Worm (Caenorhabditis elegans) whole organism, mixed stage, embryonic: ENCODE data around the gene F49E8.6.
"Not testable (repeated sequence)": the region's sequence is repeated elsewhere in the genome, so short reads cannot be mapped to it uniquely, and the experiment has no call there.

Experiments
- blmp-1 ChIP-seq: fragments of 150-350 bp; optimal IDR thresholded peaks from 2 replicates; lab custom pipeline; 2014; ENCODE audit warnings: missing biosample characterization, missing genetic modification characterization
- ceh-43 ChIP-seq: fragments of 200-800 bp; sonication (Bioruptor generic); optimal IDR thresholded peaks from 2 replicates; lab custom pipeline; 2018; ENCODE audit warnings: mild to moderate bottlenecking, missing genetic modification characterization, moderate library complexity, missing compliant biosample characterization
- elt-1 ChIP-seq: sonication (generic microtip); optimal IDR thresholded peaks from 2 replicates; lab custom pipeline; 2017; ENCODE audit warnings: missing genetic modification characterization, mild to moderate bottlenecking, missing compliant biosample characterization, antibody characterized with exemption, moderate library complexity, borderline replicate concordance; ENCODE audit not compliant: insufficient read depth
- lsy-2 ChIP-seq: fragments of 150-350 bp; optimal IDR thresholded peaks from 2 replicates; lab custom pipeline; 2014; ENCODE audit warnings: missing biosample characterization, missing genetic modification characterization
- mab-5 ChIP-seq: fragments of 150-350 bp; optimal IDR thresholded peaks from 2 replicates; lab custom pipeline; 2014; ENCODE audit warnings: missing biosample characterization, missing genetic modification characterization
- snpc-4 ChIP-seq: fragments of 150-350 bp; optimal IDR thresholded peaks from 2 replicates; lab custom pipeline; 2014; ENCODE audit warnings: missing biosample characterization, missing genetic modification characterization
- unc-39 ChIP-seq: fragments of 150-350 bp; optimal IDR thresholded peaks from 2 replicates; lab custom pipeline; 2014; ENCODE audit warnings: missing biosample characterization, missing genetic modification characterization
- unc-62 ChIP-seq: fragments of 150-350 bp; optimal IDR thresholded peaks from 2 replicates; lab custom pipeline; 2014; ENCODE audit warnings: missing biosample characterization, missing genetic modification reagents, missing genetic modification characterization

DNA sequence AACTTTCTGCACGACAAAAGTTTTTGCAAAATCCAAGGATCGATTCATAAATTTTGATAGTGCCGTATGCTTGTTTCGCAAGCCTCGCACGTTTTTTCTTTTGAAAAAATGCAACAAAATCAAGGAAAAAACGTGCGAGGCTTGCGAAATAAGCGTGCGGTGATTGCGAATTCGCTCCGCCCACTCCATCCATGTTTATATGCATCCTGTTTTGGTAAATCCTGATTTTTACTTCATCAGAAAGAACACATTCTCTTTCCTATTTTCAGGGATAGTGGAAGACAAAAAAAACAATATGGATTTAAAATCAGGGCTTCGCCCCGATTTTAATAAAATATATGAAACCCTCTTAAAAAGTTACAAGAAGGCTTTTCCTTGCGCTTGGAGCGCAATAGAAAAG is 9.4 kb upstream of the F49E8.6 start, which contains the start of gene F32E10.9:
- not testable (repeated sequence) for TF ChIP-seq ceh-43; unc-62 (GFP tag; lab: Kevin White, UChicago); mab-5 (tag; lab: Kevin White, UChicago); blmp-1 (tag; lab: Kevin White, UChicago); snpc-4; unc-39 (tag; lab: Kevin White, UChicago); lsy-2 (tag; lab: Kevin White, UChicago); elt-1 (tag; lab: Kevin White, UChicago)
